Worm (Caenorhabditis elegans): ENCODE measurements around the gene C25F9.5.

DNA sequence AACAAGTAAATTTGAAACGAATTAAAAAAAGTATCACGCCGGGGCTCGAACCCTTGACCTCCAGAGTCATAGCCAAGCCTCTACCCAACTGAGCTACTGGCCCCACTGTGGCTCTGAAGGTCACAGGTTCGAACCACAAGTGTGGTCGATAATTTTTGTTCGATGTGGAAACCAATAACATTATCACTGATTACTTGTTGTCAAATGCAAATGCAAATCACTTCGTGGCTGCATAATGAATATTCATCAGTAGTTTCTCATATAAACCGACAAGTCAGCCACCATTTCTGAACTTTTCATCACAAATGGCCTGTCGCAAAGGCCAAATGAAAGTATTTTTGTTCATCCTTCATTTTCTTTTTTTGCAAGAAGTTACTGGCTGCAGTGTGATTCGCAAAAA, 15.9 kb downstream of the C25F9.5 start, which contains the start of gene C25F9.8:
- no peak for TF ChIP-seq fkh-2 (tag; optimal IDR thresholded peaks at IDR 0.05)
- no peak for TF ChIP-seq nhr-12 (tag; optimal IDR thresholded peaks at IDR 0.05)
